Worm (Caenorhabditis elegans) whole organism, L4 larva: Measurements from ENCODE around the gene cwp-5.

Experiments
- F26F4.8 ChIP-seq: fragments of 200-800 bp; sonication (Bioruptor generic); conservative IDR thresholded peaks from 2 replicates; pipeline ENCODE4 v1.3.6; 2022; ENCODE audit warnings: missing genetic modification characterization, missing compliant biosample characterization
- F44E2.7 ChIP-seq: fragments of 200-800 bp; sonication (Bioruptor generic); IDR thresholded peaks from 2 replicates; pipeline ENCODE4 v2.1.2; 2022; ENCODE audit warnings: missing genetic modification characterization, missing compliant biosample characterization
- T20F7.1 ChIP-seq: fragments of 200-800 bp; sonication (Bioruptor generic); optimal IDR thresholded peaks from 2 replicates; lab custom pipeline; 2018; ENCODE audit warnings: mild to moderate bottlenecking, missing genetic modification characterization, missing compliant biosample characterization
- Y105C5A.15 ChIP-seq: fragments of 200-800 bp; sonication (Bioruptor generic); IDR thresholded peaks from 2 replicates; pipeline ENCODE4 v1.3.6; 2022; ENCODE audit warnings: missing genetic modification characterization, missing compliant biosample characterization
- Y48G9A.11 ChIP-seq: fragments of 200-800 bp; sonication (Bioruptor generic); IDR thresholded peaks from 2 replicates; pipeline ENCODE4 v1.3.6; 2022; ENCODE audit warnings: missing genetic modification reagents, missing genetic modification characterization, missing compliant biosample characterization
- Y75B8A.6 ChIP-seq: fragments of 200-800 bp; sonication (Bioruptor generic); IDR thresholded peaks from 2 replicates; pipeline ENCODE4 v1.3.6; 2022; ENCODE audit warnings: missing genetic modification reagents, missing genetic modification characterization, missing compliant biosample characterization
- ZK337.2 ChIP-seq: fragments of 200-800 bp; sonication (Bioruptor generic); IDR thresholded peaks from 2 replicates; pipeline ENCODE4 v1.3.6; 2022; ENCODE audit warnings: missing genetic modification reagents, missing genetic modification characterization, missing compliant biosample characterization
- ama-1 ChIP-seq: fragments of 150-350 bp; optimal IDR thresholded peaks from 2 replicates; lab custom pipeline; 2014; ENCODE audit warnings: inconsistent platforms, mixed read lengths
- attf-4 ChIP-seq: sonication (generic microtip); optimal IDR thresholded peaks from 3 replicates; lab custom pipeline; 2017; ENCODE audit warnings: missing biosample characterization, missing genetic modification characterization
- ceh-44 ChIP-seq: fragments of 200-800 bp; sonication (Bioruptor generic); IDR thresholded peaks from 2 replicates; pipeline ENCODE4 v1.3.6; 2022; ENCODE audit warnings: missing genetic modification reagents, missing genetic modification characterization, missing compliant biosample characterization
- ceh-62 ChIP-seq: sonication (generic microtip); optimal IDR thresholded peaks from 2 replicates; lab custom pipeline; 2017; ENCODE audit warnings: missing biosample characterization, missing genetic modification characterization
- ceh-82 ChIP-seq: sonication (generic microtip); optimal IDR thresholded peaks from 2 replicates; lab custom pipeline; 2017; ENCODE audit warnings: missing biosample characterization, missing genetic modification characterization
- cey-2 ChIP-seq: sonication (generic microtip); optimal IDR thresholded peaks from 3 replicates; lab custom pipeline; 2017; ENCODE audit warnings: missing genetic modification characterization, mild to moderate bottlenecking, missing compliant biosample characterization, antibody characterized with exemption, borderline replicate concordance; ENCODE audit not compliant: insufficient read depth
- ctbp-1 ChIP-seq: fragments of 200-800 bp; sonication (Bioruptor generic); IDR thresholded peaks from 2 replicates; pipeline ENCODE4 v1.3.6; 2022; ENCODE audit warnings: missing genetic modification reagents, missing genetic modification characterization, missing compliant biosample characterization
- daf-16 ChIP-seq, 3 experiments: sonication (generic microtip); optimal IDR thresholded peaks; 2 replicates each; lab custom pipeline; 2016 to 2017; ENCODE audit warnings: missing genetic modification characterization in 3 of 3, missing genetic modification reagents in 3 of 3, mild to moderate bottlenecking in 2 of 3, missing compliant biosample characterization in 2 of 3, missing biosample characterization in 1 of 3, moderate library complexity in 1 of 3
- daf-19 ChIP-seq: fragments of 200-800 bp; sonication (Bioruptor generic); conservative IDR thresholded peaks from 2 replicates; pipeline ENCODE4 v1.3.6; 2022; ENCODE audit warnings: missing genetic modification characterization, missing compliant biosample characterization
- dve-1 ChIP-seq: sonication (generic microtip); optimal IDR thresholded peaks from 2 replicates; lab custom pipeline; 2017; ENCODE audit warnings: antibody characterized with exemption, mild to moderate bottlenecking, missing genetic modification characterization, missing compliant biosample characterization; ENCODE audit not compliant: insufficient read depth
- egl-43 ChIP-seq: fragments of 200-800 bp; sonication (Bioruptor generic); IDR thresholded peaks from 2 replicates; pipeline ENCODE4 v1.3.6; 2022; ENCODE audit warnings: missing genetic modification reagents, missing genetic modification characterization, missing compliant biosample characterization
- hlh-11 ChIP-seq: fragments of 200-800 bp; sonication (Bioruptor generic); optimal IDR thresholded peaks from 2 replicates; lab custom pipeline; 2018; ENCODE audit warnings: mild to moderate bottlenecking, missing genetic modification characterization, missing compliant biosample characterization
- hmg-1.1 ChIP-seq: fragments of 200-800 bp; sonication (Bioruptor generic); IDR thresholded peaks from 2 replicates; pipeline ENCODE4 v1.3.6; 2022; ENCODE audit warnings: missing genetic modification reagents, missing genetic modification characterization, missing compliant biosample characterization
- jun-1 ChIP-seq: fragments of 150-350 bp; optimal IDR thresholded peaks from 2 replicates; lab custom pipeline; 2014; ENCODE audit warnings: missing biosample characterization, missing genetic modification reagents, missing genetic modification characterization
- lim-7 ChIP-seq: fragments of 200-800 bp; sonication (Bioruptor generic); IDR thresholded peaks from 2 replicates; pipeline ENCODE4 v1.3.6; 2022; ENCODE audit warnings: missing genetic modification characterization, missing compliant biosample characterization
- lin-1 ChIP-seq: fragments of 200-800 bp; sonication (Bioruptor generic); IDR thresholded peaks from 2 replicates; pipeline ENCODE4 v1.3.6; 2022; ENCODE audit warnings: missing genetic modification reagents, missing genetic modification characterization, missing compliant biosample characterization
- lin-15B ChIP-seq: fragments of 150-350 bp; sonication (generic microtip); optimal IDR thresholded peaks from 3 replicates; lab custom pipeline; 2014; ENCODE audit warnings: missing biosample characterization, missing genetic modification characterization
- lin-29 ChIP-seq: fragments of 200-800 bp; sonication (Bioruptor generic); IDR thresholded peaks from 2 replicates; pipeline ENCODE4 v1.3.6; 2022; ENCODE audit warnings: missing genetic modification reagents, missing genetic modification characterization, missing compliant biosample characterization
- lin-39 ChIP-seq: fragments of 150-350 bp; optimal IDR thresholded peaks from 2 replicates; lab custom pipeline; 2014; ENCODE audit warnings: missing biosample characterization, missing genetic modification reagents, missing genetic modification characterization
- lsy-2 ChIP-seq, 2 experiments: fragments of 150-350 bp in 1 of 2; sonication (generic microtip) in 1 of 2; optimal IDR thresholded peaks; 2 replicates each; lab custom pipeline; 2014 to 2017; ENCODE audit warnings: missing biosample characterization in 2 of 2, missing genetic modification characterization in 2 of 2
- madf-5 ChIP-seq, 2 experiments: fragments of 200-800 bp; sonication (Bioruptor generic); IDR thresholded peaks; 2 replicates each; pipeline ENCODE4 v1.3.6; 2022; ENCODE audit warnings: missing compliant biosample characterization in 2 of 2, missing genetic modification characterization in 2 of 2
- mdl-1 ChIP-seq, 2 experiments: fragments of 150-350 bp in 1 of 2; sonication (generic microtip) in 1 of 2; optimal IDR thresholded peaks; 2 replicates each; lab custom pipeline; 2014 to 2017; ENCODE audit warnings: missing biosample characterization in 2 of 2, missing genetic modification characterization in 2 of 2
- mes-2 ChIP-seq: sonication (generic microtip); optimal IDR thresholded peaks from 2 replicates; lab custom pipeline; 2016; ENCODE audit warnings: missing genotype, mild to moderate bottlenecking, missing genetic modification characterization, missing compliant biosample characterization; ENCODE audit not compliant: poor library complexity, severe bottlenecking
- mxl-2 ChIP-seq: fragments of 200-800 bp; sonication (Bioruptor generic); conservative IDR thresholded peaks from 2 replicates; pipeline ENCODE4 v1.3.6; 2022; ENCODE audit warnings: missing genetic modification reagents, missing genetic modification characterization, missing compliant biosample characterization
- mxl-3 ChIP-seq: fragments of 200-800 bp; sonication (Bioruptor generic); optimal IDR thresholded peaks from 2 replicates; lab custom pipeline; 2018; ENCODE audit warnings: mild to moderate bottlenecking, missing genetic modification characterization, missing compliant biosample characterization
- nhr-102 ChIP-seq: sonication (generic microtip); optimal IDR thresholded peaks from 2 replicates; lab custom pipeline; 2016; ENCODE audit warnings: mild to moderate bottlenecking, missing genetic modification characterization, moderate library complexity, missing compliant biosample characterization
- nhr-11 ChIP-seq: fragments of 150-350 bp; optimal IDR thresholded peaks from 2 replicates; lab custom pipeline; 2014; ENCODE audit warnings: missing biosample characterization, missing genetic modification characterization
- nhr-41 ChIP-seq: fragments of 200-800 bp; sonication (Bioruptor generic); IDR thresholded peaks from 2 replicates; pipeline ENCODE4 v1.3.6; 2022; ENCODE audit warnings: missing genetic modification reagents, missing genetic modification characterization, missing compliant biosample characterization
- nhr-42 ChIP-seq: fragments of 200-800 bp; sonication (Bioruptor generic); IDR thresholded peaks from 2 replicates; pipeline ENCODE4 v1.3.6; 2022; ENCODE audit warnings: missing genetic modification characterization, missing compliant biosample characterization
- nhr-48 ChIP-seq: sonication (generic microtip); optimal IDR thresholded peaks from 2 replicates; lab custom pipeline; 2016; ENCODE audit warnings: mild to moderate bottlenecking, missing genetic modification characterization, missing compliant biosample characterization
- nhr-6 ChIP-seq: fragments of 150-350 bp; optimal IDR thresholded peaks from 2 replicates; lab custom pipeline; 2014; ENCODE audit warnings: missing biosample characterization, missing genetic modification characterization
- nhr-76 ChIP-seq: fragments of 150-350 bp; optimal IDR thresholded peaks from 2 replicates; lab custom pipeline; 2014; ENCODE audit warnings: missing biosample characterization, missing genetic modification characterization
- nhr-77 ChIP-seq: fragments of 150-350 bp; optimal IDR thresholded peaks from 2 replicates; lab custom pipeline; 2014; ENCODE audit warnings: missing biosample characterization, missing genetic modification characterization
- php-3 ChIP-seq: fragments of 200-800 bp; sonication (Bioruptor generic); IDR thresholded peaks from 2 replicates; pipeline ENCODE4 v1.3.6; 2022; ENCODE audit warnings: missing genetic modification reagents, missing genetic modification characterization, missing compliant biosample characterization
- pqm-1 ChIP-seq: sonication (generic microtip); optimal IDR thresholded peaks from 2 replicates; lab custom pipeline; 2017; ENCODE audit warnings: missing biosample characterization, missing genetic modification characterization
- saeg-2 ChIP-seq: fragments of 200-800 bp; sonication (Bioruptor generic); IDR thresholded peaks from 2 replicates; pipeline ENCODE4 v1.3.6; 2022; ENCODE audit warnings: missing genetic modification reagents, missing genetic modification characterization, missing compliant biosample characterization
- snpc-1.2 ChIP-seq: fragments of 200-800 bp; sonication (Bioruptor generic); IDR thresholded peaks from 2 replicates; pipeline ENCODE4 v1.3.6; 2022; ENCODE audit warnings: missing genetic modification reagents, missing genetic modification characterization, missing compliant biosample characterization
- snpc-4 ChIP-seq: fragments of 150-350 bp; optimal IDR thresholded peaks from 2 replicates; lab custom pipeline; 2014; ENCODE audit warnings: missing biosample characterization, missing genetic modification characterization
- tag-97 ChIP-seq: fragments of 200-800 bp; sonication (Bioruptor generic); IDR thresholded peaks from 2 replicates; pipeline ENCODE4 v1.3.6; 2022; ENCODE audit warnings: missing genetic modification characterization, missing compliant biosample characterization
- tra-1 ChIP-seq: fragments of 200-800 bp; sonication (Bioruptor generic); IDR thresholded peaks from 2 replicates; pipeline ENCODE4 v1.3.6; 2022; ENCODE audit warnings: missing genetic modification reagents, missing genetic modification characterization, missing compliant biosample characterization
- unc-130 ChIP-seq: sonication (generic microtip); optimal IDR thresholded peaks from 2 replicates; lab custom pipeline; 2016; ENCODE audit warnings: missing genetic modification reagents, missing genetic modification characterization, missing compliant biosample characterization
- vab-7 ChIP-seq: fragments of 200-800 bp; sonication (Bioruptor generic); IDR thresholded peaks from 2 replicates; pipeline ENCODE4 v1.3.6; 2022; ENCODE audit warnings: missing genetic modification reagents, missing genetic modification characterization, missing compliant biosample characterization
- zfp-2 ChIP-seq: sonication (generic microtip); optimal IDR thresholded peaks from 2 replicates; lab custom pipeline; 2016; ENCODE audit warnings: mild to moderate bottlenecking, missing genetic modification characterization, missing compliant biosample characterization
- zfp-3 ChIP-seq: fragments of 200-800 bp; sonication (Bioruptor generic); conservative IDR thresholded peaks from 2 replicates; pipeline ENCODE4 v1.3.6; 2022; ENCODE audit warnings: missing genetic modification reagents, missing genetic modification characterization, missing compliant biosample characterization
- ztf-11 ChIP-seq: fragments of 150-350 bp; optimal IDR thresholded peaks from 2 replicates; lab custom pipeline; 2014; ENCODE audit warnings: missing biosample characterization, missing genetic modification characterization

Gene cwp-5

DNA sequence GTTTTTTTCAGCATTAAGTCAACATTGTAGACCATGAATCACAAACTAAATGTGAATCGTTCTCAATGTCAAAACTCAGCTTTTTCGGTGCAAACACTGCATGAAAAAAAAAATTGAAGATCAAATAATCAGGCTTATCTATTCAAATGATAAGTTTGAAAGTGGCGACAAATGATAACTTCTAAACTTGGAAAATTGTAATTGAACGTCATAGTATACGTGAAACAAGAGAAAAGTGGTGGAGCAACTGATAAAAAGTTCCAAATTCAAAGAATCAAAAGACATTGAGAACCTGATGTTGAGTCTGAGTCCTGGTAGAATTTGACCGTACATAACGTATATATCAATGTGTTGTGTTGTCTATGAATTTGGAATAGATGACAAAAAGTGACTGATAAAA is 26.6 kb downstream of the cwp-5 start:
- TF ChIP-seq ZK337.2 (GFP tag; lab: Robert Waterston, UW) = no peak
- peak; percentile 26; the same call in 1 of the 2 replicates for TF ChIP-seq lin-1 (GFP tag; lab: Robert Waterston, UW)
- no peak for TF ChIP-seq nhr-102 (tag; lab: Kevin White, UChicago)
- TF ChIP-seq mxl-3 (GFP tag; lab: Kevin White, UChicago) = no peak
- no peak for TF ChIP-seq mes-2 (tag; lab: Kevin White, UChicago)
- no peak for TF ChIP-seq zfp-2
- no peak for TF ChIP-seq daf-19 (GFP tag; lab: Robert Waterston, UW)
- TF ChIP-seq nhr-11 (tag; lab: Kevin White, UChicago) = no peak
- no peak for TF ChIP-seq lin-29 (GFP tag; lab: Robert Waterston, UW)
- no peak for TF ChIP-seq zfp-3 (GFP tag; lab: Robert Waterston, UW)
- TF ChIP-seq nhr-41 (GFP tag; lab: Robert Waterston, UW) = no peak
- no peak for TF ChIP-seq lsy-2 (tag; optimal IDR thresholded peaks at IDR 0.05; lab: Kevin White, UChicago)
- no peak for TF ChIP-seq mxl-2 (GFP tag; lab: Robert Waterston, UW)
- TF ChIP-seq vab-7 = no peak
- peak; percentile 11 for TF ChIP-seq nhr-48
- no peak for TF ChIP-seq jun-1 (tag; lab: Kevin White, UChicago)
- TF ChIP-seq madf-5 (GFP tag; IDR thresholded peaks at IDR 0.05; lab: Robert Waterston, UW) = no peak
- no peak for TF ChIP-seq nhr-42 (GFP tag; lab: Robert Waterston, UW)
- no peak for TF ChIP-seq Y105C5A.15 (GFP tag; lab: Robert Waterston, UW)
- peak; percentile 44 for TF ChIP-seq dve-1 (tag; lab: Kevin White, UChicago)
- TF ChIP-seq F44E2.7 (GFP tag; lab: Robert Waterston, UW) = no peak
- no peak for TF ChIP-seq mdl-1 (tag; optimal IDR thresholded peaks at IDR 0.05; lab: Kevin White, UChicago)
- TF ChIP-seq nhr-77 (tag; lab: Kevin White, UChicago) = no peak
- TF ChIP-seq lin-39 (tag; lab: Kevin White, UChicago) = no peak
- TF ChIP-seq nhr-6 (tag; lab: Kevin White, UChicago) = no peak
- TF ChIP-seq Y75B8A.6 (GFP tag; lab: Robert Waterston, UW) = no peak
- no peak for TF ChIP-seq F26F4.8 (GFP tag; lab: Robert Waterston, UW)
- TF ChIP-seq Y48G9A.11 (GFP tag; lab: Robert Waterston, UW) = no peak
- no peak for TF ChIP-seq ceh-82 (tag; lab: Kevin White, UChicago)
- no peak for TF ChIP-seq ceh-62 (tag; lab: Kevin White, UChicago)
- TF ChIP-seq pqm-1 (tag; lab: Kevin White, UChicago) = peak; percentile 87
- no peak for TF ChIP-seq ztf-11 (tag; lab: Kevin White, UChicago)
- no peak for TF ChIP-seq daf-16 (GFP tag; optimal IDR thresholded peaks at IDR 0.05; lab: Kevin White, UChicago)
- TF ChIP-seq daf-16 (tag; optimal IDR thresholded peaks at IDR 0.05; lab: Kevin White, UChicago) = peak; percentile 46
- TF ChIP-seq ctbp-1 (GFP tag; lab: Robert Waterston, UW) = no peak
- TF ChIP-seq egl-43 (GFP tag; lab: Robert Waterston, UW) = no peak
- TF ChIP-seq php-3 (GFP tag; lab: Robert Waterston, UW) = no peak
- no peak for TF ChIP-seq snpc-4 (tag; lab: Kevin White, UChicago)
- no peak for TF ChIP-seq nhr-76 (tag; lab: Kevin White, UChicago)
- no peak for TF ChIP-seq saeg-2 (GFP tag; lab: Robert Waterston, UW)
- peak; percentile 11 for TF ChIP-seq hlh-11 (tag; lab: Kevin White, UChicago)
- TF ChIP-seq lim-7 (GFP tag; lab: Robert Waterston, UW) = no peak
- TF ChIP-seq hmg-1.1 (GFP tag; lab: Robert Waterston, UW) = no peak
- TF ChIP-seq tag-97 (GFP tag; lab: Robert Waterston, UW) = no peak
- no peak for TF ChIP-seq lin-15B (tag; lab: Kevin White, UChicago)
- no peak for TF ChIP-seq attf-4 (tag; lab: Kevin White, UChicago)
- no peak for TF ChIP-seq snpc-1.2 (GFP tag; lab: Robert Waterston, UW)
- no peak for TF ChIP-seq ama-1 (lab: Kevin White, UChicago)
- TF ChIP-seq cey-2 (tag; lab: Kevin White, UChicago) = no peak
- no peak for TF ChIP-seq T20F7.1 (GFP tag; lab: Kevin White, UChicago)
- no peak for TF ChIP-seq tra-1
- no peak for TF ChIP-seq unc-130 (GFP tag; lab: Kevin White, UChicago)
- TF ChIP-seq ceh-44 (GFP tag; lab: Robert Waterston, UW) = no peak
